Fruit fly (Drosophila melanogaster): ENCODE data around the gene CG8833.

CG8833 gene

dm6 chr3L:13905515-13905914, 23.3 kb downstream of the CG8833 start (continued):
- TF ChIP-seq danr (GFP tag; IDR thresholded peaks at IDR 0.05) (no peak), Kr (GFP tag; optimal IDR thresholded peaks at IDR 0.05) (no peak), CG34224 (GFP tag; IDR thresholded peaks at IDR 0.05; ENCODE audit: partially characterized antibody) (no peak), pum (GFP tag; optimal IDR thresholded peaks at IDR 0.05) (no peak), ash1 (GFP tag; optimal IDR thresholded peaks at IDR 0.05) (no peak), emc (GFP tag; optimal IDR thresholded peaks at IDR 0.05) (no peak), CG32532 (GFP tag; IDR thresholded peaks at IDR 0.05) (peak; percentile 18; the same call in 1 of the 2 replicates), vvl (GFP tag; IDR thresholded peaks at IDR 0.05) (peak; percentile 51; the same call in 1 of the 2 replicates), bcd (GFP tag; optimal IDR thresholded peaks at IDR 0.05) (peak; percentile 69), nom (GFP tag; optimal IDR thresholded peaks at IDR 0.05) (no peak), pb (GFP tag; optimal IDR thresholded peaks at IDR 0.05) (no peak), sisA (GFP tag; IDR thresholded peaks at IDR 0.05) (peak; percentile 19; the same call in 1 of the 2 replicates), CG18476 (GFP tag; optimal IDR thresholded peaks at IDR 0.05) (no peak), E2f1 (GFP tag; IDR thresholded peaks at IDR 0.05) (no peak), HmgZ (tag; optimal IDR thresholded peaks at IDR 0.05) (peak; percentile 58), CG17829 (tag; optimal IDR thresholded peaks at IDR 0.05) (peak; percentile 65), CG8359 (GFP tag; optimal IDR thresholded peaks at IDR 0.05; ENCODE audit: borderline replicate concordance) (no peak), gsb-n (tag; optimal IDR thresholded peaks at IDR 0.05) (no peak), Nf-YA (GFP tag; IDR thresholded peaks at IDR 0.05) (no peak), CG14860 (GFP tag; IDR thresholded peaks at IDR 0.05; ENCODE audit: partially characterized antibody) (no peak), otp (GFP tag; IDR thresholded peaks at IDR 0.05) (no peak), NfI (GFP tag; optimal IDR thresholded peaks at IDR 0.05) (peak; percentile 54), org-1 (GFP tag; optimal IDR thresholded peaks at IDR 0.05) (peak; percentile 33), CTCF (GFP tag; optimal IDR thresholded peaks at IDR 0.05) (no peak), CG11398 (GFP tag; optimal IDR thresholded peaks at IDR 0.05) (no peak), corto (GFP tag; optimal IDR thresholded peaks at IDR 0.05) (no peak), CG2678 (tag; optimal IDR thresholded peaks at IDR 0.05) (peak; percentile 88), CG10366 (GFP tag; IDR thresholded peaks at IDR 0.05) (no peak; the same call in 1 of the 2 replicates), croc (GFP tag; conservative IDR thresholded peaks at IDR 0.05) (no peak), disco-r (GFP tag; optimal IDR thresholded peaks at IDR 0.05) (no peak), CG12659 (GFP tag; optimal IDR thresholded peaks at IDR 0.05) (peak; percentile 64), Hmr (GFP tag; optimal IDR thresholded peaks at IDR 0.05) (peak; percentile 84), ci (GFP tag; IDR thresholded peaks at IDR 0.05) (no peak), CG2889 (GFP tag; IDR thresholded peaks at IDR 0.05) (no peak), CG6175 (GFP tag; IDR thresholded peaks at IDR 0.05) (no peak), eyg (GFP tag; optimal IDR thresholded peaks at IDR 0.05) (no peak), CG30403 (GFP tag; optimal IDR thresholded peaks at IDR 0.05) (peak; percentile 35), wdn (GFP tag; IDR thresholded peaks at IDR 0.05) (no peak), Sox102F (GFP tag; optimal IDR thresholded peaks at IDR 0.05) (peak; percentile 78), CG4404 (GFP tag; IDR thresholded peaks at IDR 0.05) (no peak), luna (GFP tag; optimal IDR thresholded peaks at IDR 0.05) (no peak), CG9797 (GFP tag; optimal IDR thresholded peaks at IDR 0.05) (no peak), Oaz (GFP tag; IDR thresholded peaks at IDR 0.05) (0 out of 2 replicates have a peak, but pooled peaks have one; percentile 35), CG4424 (GFP tag; optimal IDR thresholded peaks at IDR 0.05) (peak; percentile 32), CG32772 (GFP tag; IDR thresholded peaks at IDR 0.05) (no peak), en (GFP tag; optimal IDR thresholded peaks at IDR 0.05) (no peak), CG5180 (GFP tag; optimal IDR thresholded peaks at IDR 0.05) (peak; percentile 55), B-H1 (GFP tag; IDR thresholded peaks at IDR 0.05) (no peak), MESR4 (GFP tag; optimal IDR thresholded peaks at IDR 0.05) (no peak), CG31365 (tag; optimal IDR thresholded peaks at IDR 0.05) (no peak), Awh (GFP tag; IDR thresholded peaks at IDR 0.05) (no peak), fd102C (GFP tag; optimal IDR thresholded peaks at IDR 0.05) (no peak)

Measured in whole organism, embryonic.